Worm (Caenorhabditis elegans) whole organism, L4/young adult: ENCODE results near the gene R13H4.5.

ENCODE experiments used
- W03F9.2 ChIP-seq: fragments of 150-350 bp; optimal IDR thresholded peaks from 2 replicates; lab custom pipeline; 2014; ENCODE audit warnings: missing biosample characterization, missing genetic modification characterization
- dao-5 ChIP-seq: sonication (generic microtip); optimal IDR thresholded peaks from 2 replicates; lab custom pipeline; 2016; ENCODE audit warnings: missing genotype, missing genetic modification characterization, moderate library complexity, missing compliant biosample characterization
- him-1 ChIP-seq: sonication (generic microtip); optimal IDR thresholded peaks from 2 replicates; lab custom pipeline; 2016; ENCODE audit warnings: missing genotype, missing genetic modification reagents, missing genetic modification characterization, missing compliant biosample characterization

Gene R13H4.5

ce11 chrV:11860375-11860774 lies at the start of gene R13H4.5:
Gene R13H4.5 (plus strand): TSS chrV:11860675.
- TF ChIP-seq him-1 (tag; lab: Kevin White, UChicago) (no peak), W03F9.2 (tag; lab: Kevin White, UChicago) (no peak), dao-5 (tag; lab: Kevin White, UChicago) (no peak)

ce11 chrV:11811921-11812320 lies 48.6 kb upstream of the R13H4.5 start, which contains the start of gene D2023.3:
Gene D2023.3 (minus strand): TSS chrV:11812021.
- TF ChIP-seq him-1 (tag; lab: Kevin White, UChicago) (no peak), dao-5 (tag; lab: Kevin White, UChicago) (no peak), W03F9.2 (tag; lab: Kevin White, UChicago) (no peak)

ce11 chrV:11815566-11815965 lies 44.9 kb upstream of the R13H4.5 start:
- TF ChIP-seq him-1 (tag; lab: Kevin White, UChicago), result no peak
- no peak for TF ChIP-seq dao-5 (tag; lab: Kevin White, UChicago)
- TF ChIP-seq W03F9.2 (tag; lab: Kevin White, UChicago), result no peak

- TF ChIP-seq him-1 (tag; lab: Kevin White, UChicago) (no peak), dao-5 (tag; lab: Kevin White, UChicago) (no peak), W03F9.2 (tag; lab: Kevin White, UChicago) (no peak)
Observed at ce11 chrV:11817263-11817726, 43.2 kb upstream of the R13H4.5 start.

ce11 chrV:11818064-11818463 lies 42.4 kb upstream of the R13H4.5 start:
- TF ChIP-seq dao-5 (tag; lab: Kevin White, UChicago), result no peak
- TF ChIP-seq him-1 (tag; lab: Kevin White, UChicago), result no peak
- TF ChIP-seq W03F9.2 (tag; lab: Kevin White, UChicago), result no peak

- TF ChIP-seq him-1 (tag; lab: Kevin White, UChicago), result no peak
- TF ChIP-seq dao-5 (tag; lab: Kevin White, UChicago), result no peak
- no peak for TF ChIP-seq W03F9.2 (tag; lab: Kevin White, UChicago)
Observed at ce11 chrV:11818786-11819185, 41.7 kb upstream of the R13H4.5 start.

ce11 chrV:11819451-11819850 lies 41.0 kb upstream of the R13H4.5 start:
- TF ChIP-seq dao-5 (tag; lab: Kevin White, UChicago) (no peak), him-1 (tag; lab: Kevin White, UChicago) (no peak), W03F9.2 (tag; lab: Kevin White, UChicago) (no peak)

ce11 chrV:11820551-11820950 lies 39.9 kb upstream of the R13H4.5 start:
- TF ChIP-seq him-1 (tag; lab: Kevin White, UChicago), result no peak

ce11 chrV:11822461-11822939 lies 38.0 kb upstream of the R13H4.5 start, which contains the start of gene pyc-1:
Gene pyc-1 (minus strand): TSS chrV:11822529.
- peak; percentile 8 for TF ChIP-seq W03F9.2 (tag; lab: Kevin White, UChicago)
- TF ChIP-seq dao-5 (tag; lab: Kevin White, UChicago), result no peak
- no peak for TF ChIP-seq him-1 (tag; lab: Kevin White, UChicago)

ce11 chrV:11823978-11824377 lies 36.5 kb upstream of the R13H4.5 start:
- TF ChIP-seq him-1 (tag; lab: Kevin White, UChicago), result no peak
- TF ChIP-seq W03F9.2 (tag; lab: Kevin White, UChicago), result peak; percentile 35
- no peak for TF ChIP-seq dao-5 (tag; lab: Kevin White, UChicago)

ce11 chrV:11825662-11826061 lies 34.8 kb upstream of the R13H4.5 start, which contains the start of gene D2023.4:
Gene D2023.4 (minus strand): TSS chrV:11825762.
- TF ChIP-seq W03F9.2 (tag; lab: Kevin White, UChicago), result no peak
- no peak for TF ChIP-seq dao-5 (tag; lab: Kevin White, UChicago)
- TF ChIP-seq him-1 (tag; lab: Kevin White, UChicago), result no peak

- TF ChIP-seq W03F9.2 (tag; lab: Kevin White, UChicago), result no peak
- TF ChIP-seq him-1 (tag; lab: Kevin White, UChicago), result no peak
- TF ChIP-seq dao-5 (tag; lab: Kevin White, UChicago), result no peak
Observed at ce11 chrV:11826967-11827366, 33.5 kb upstream of the R13H4.5 start, which contains the start of the genes mpst-1 and D2023.6. Gene mpst-1 (minus strand): TSS chrV:11827067. Gene D2023.6 (plus strand): TSS chrV:11827354.

ce11 chrV:11829282-11829681 lies 31.2 kb upstream of the R13H4.5 start, which contains the start of gene col-158:
Gene col-158 (plus strand): TSS chrV:11829582.
- TF ChIP-seq W03F9.2 (tag; lab: Kevin White, UChicago) (no peak), him-1 (tag; lab: Kevin White, UChicago) (no peak), dao-5 (tag; lab: Kevin White, UChicago) (no peak)

- no peak for TF ChIP-seq W03F9.2 (tag; lab: Kevin White, UChicago)
- TF ChIP-seq dao-5 (tag; lab: Kevin White, UChicago), result no peak
- TF ChIP-seq him-1 (tag; lab: Kevin White, UChicago), result no peak
Observed at ce11 chrV:11833319-11833718, 27.2 kb upstream of the R13H4.5 start, which contains the start of gene pho-8. Gene pho-8 (plus strand): TSS chrV:11833619.
